Worm (Caenorhabditis elegans): Measurements from ENCODE around the gene F10E7.2.

ce11 chrII:7090085-7090484 lies 32.0 kb upstream of the F10E7.2 start:
- TF ChIP-seq W03F9.2 (tag; optimal IDR thresholded peaks at IDR 0.05): no peak
- TF ChIP-seq dao-5 (tag; optimal IDR thresholded peaks at IDR 0.05): no peak

All from whole organism, L4/young adult.